Worm (Caenorhabditis elegans): Measurements from ENCODE around the gene cbp-3.

The cbp-3 gene

DNA sequence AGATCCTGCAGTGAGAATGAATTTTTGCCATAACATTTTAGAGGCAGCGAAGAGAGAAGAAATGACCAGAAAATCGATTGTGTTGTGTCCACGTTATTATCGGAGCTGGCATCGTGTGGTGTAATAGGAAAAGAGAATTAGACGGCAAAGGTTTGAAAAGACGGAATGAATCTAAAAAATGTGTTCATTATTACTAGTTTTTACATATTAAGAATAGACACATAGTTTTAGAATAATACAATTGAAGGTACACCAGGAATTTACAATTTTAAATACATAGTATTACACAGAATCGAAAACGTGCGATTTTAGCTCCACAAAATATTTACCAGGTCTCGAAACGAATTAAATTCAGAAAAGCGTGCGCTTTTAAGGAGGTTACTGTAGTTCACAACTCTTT is 36.5 kb downstream of the cbp-3 start, which contains the start of gene K03H1.13:
Gene K03H1.13 (minus strand): TSS at position 101 of the 400 bp plus-strand sequence.
- no peak for TF ChIP-seq F13C5.2 (tag; optimal IDR thresholded peaks at IDR 0.05)
- TF ChIP-seq tbx-37 (GFP tag; conservative IDR thresholded peaks at IDR 0.05), result no peak
- TF ChIP-seq scrt-1 (GFP tag; IDR thresholded peaks at IDR 0.05), result no peak

ce11 chrIII:9951864-9952263 is 38.1 kb downstream of the cbp-3 start, which contains the start of gene K03H1.11:
TSS of gene K03H1.11 (minus strand) at chrIII:9951964.
- no peak for TF ChIP-seq flt-1 (GFP tag; IDR thresholded peaks at IDR 0.05)
- TF ChIP-seq ceh-13 (GFP tag; optimal IDR thresholded peaks at IDR 0.05), result no peak
- no peak for TF ChIP-seq B0310.2 (tag; optimal IDR thresholded peaks at IDR 0.05)
- no peak for TF ChIP-seq sea-1 (GFP tag; conservative IDR thresholded peaks at IDR 0.05)

ce11 chrIII:9956123-9956522 is 42.3 kb downstream of the cbp-3 start, which contains the start of gene mog-1:
TSS of gene mog-1 (minus strand) at chrIII:9956215.
- TF ChIP-seq hmbx-1 (tag; optimal IDR thresholded peaks at IDR 0.05), result no peak
- TF ChIP-seq hmg-4 (GFP tag; optimal IDR thresholded peaks at IDR 0.05), result no peak
- no peak for TF ChIP-seq tbx-37 (GFP tag; conservative IDR thresholded peaks at IDR 0.05)

ce11 chrIII:9956665-9957401 is 43.0 kb downstream of the cbp-3 start, which contains the start of gene alx-1:
TSS of gene alx-1 (plus strand) at chrIII:9957351.
- TF ChIP-seq hmg-4 (GFP tag; optimal IDR thresholded peaks at IDR 0.05) (no peak), hnd-1 (tag; optimal IDR thresholded peaks at IDR 0.05) (no peak), B0310.2 (tag; optimal IDR thresholded peaks at IDR 0.05) (no peak), sea-1 (GFP tag; conservative IDR thresholded peaks at IDR 0.05) (no peak), ets-7 (tag; optimal IDR thresholded peaks at IDR 0.05) (no peak), tra-4 (tag; optimal IDR thresholded peaks at IDR 0.05) (no peak), flt-1 (GFP tag; IDR thresholded peaks at IDR 0.05) (no peak), tbx-37 (GFP tag; conservative IDR thresholded peaks at IDR 0.05) (no peak), scrt-1 (GFP tag; IDR thresholded peaks at IDR 0.05) (no peak)

- TF ChIP-seq B0310.2 (tag; optimal IDR thresholded peaks at IDR 0.05), result no peak
- no peak for TF ChIP-seq F13C5.2 (tag; optimal IDR thresholded peaks at IDR 0.05)
- no peak for TF ChIP-seq aly-1 (tag; optimal IDR thresholded peaks at IDR 0.05)
Measured at ce11 chrIII:9963447-9963846, 49.7 kb downstream of the cbp-3 start.

ce11 chrIII:9964416-9964815 is 50.6 kb downstream of the cbp-3 start:
- TF ChIP-seq hmbx-1 (tag; optimal IDR thresholded peaks at IDR 0.05), result no peak
- no peak for TF ChIP-seq ceh-13 (GFP tag; optimal IDR thresholded peaks at IDR 0.05)
- no peak for TF ChIP-seq ama-1 (optimal IDR thresholded peaks at IDR 0.05)
- no peak for TF ChIP-seq scrt-1 (GFP tag; IDR thresholded peaks at IDR 0.05)
- no peak for TF ChIP-seq hmg-4 (GFP tag; optimal IDR thresholded peaks at IDR 0.05)
- no peak for TF ChIP-seq pes-1 (GFP tag; IDR thresholded peaks at IDR 0.05)
- no peak for TF ChIP-seq tbx-11 (GFP tag; IDR thresholded peaks at IDR 0.05)
- TF ChIP-seq aly-1 (tag; optimal IDR thresholded peaks at IDR 0.05), result no peak

DNA sequence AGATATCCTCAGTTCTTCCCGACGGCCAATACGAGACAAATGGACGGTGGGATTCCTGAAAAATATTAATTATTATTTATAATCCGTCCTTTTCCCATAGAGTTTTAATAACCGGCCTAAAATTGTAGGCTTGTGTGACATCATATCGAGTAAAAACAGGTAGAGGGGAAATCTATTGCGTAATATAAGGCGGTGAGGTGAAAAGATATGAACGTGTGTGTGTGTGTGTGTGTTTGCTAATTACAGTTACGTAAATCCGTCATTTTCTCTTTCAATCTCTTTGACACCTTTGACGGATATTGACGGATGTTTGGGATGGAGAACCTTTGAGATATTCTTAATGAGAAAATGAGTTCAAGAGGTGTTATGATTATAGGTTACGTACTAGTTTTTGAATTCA is 51.7 kb downstream of the cbp-3 start:
- no peak for TF ChIP-seq sea-1 (GFP tag; conservative IDR thresholded peaks at IDR 0.05)
- no peak for TF ChIP-seq tbx-37 (GFP tag; conservative IDR thresholded peaks at IDR 0.05)
- no peak for TF ChIP-seq aly-1 (tag; optimal IDR thresholded peaks at IDR 0.05)
- no peak for TF ChIP-seq hmg-4 (GFP tag; optimal IDR thresholded peaks at IDR 0.05)
- no peak for TF ChIP-seq ets-7 (tag; optimal IDR thresholded peaks at IDR 0.05)
- TF ChIP-seq B0310.2 (tag; optimal IDR thresholded peaks at IDR 0.05), result no peak
- TF ChIP-seq hmbx-1 (tag; optimal IDR thresholded peaks at IDR 0.05), result no peak
- no peak for TF ChIP-seq tra-4 (tag; optimal IDR thresholded peaks at IDR 0.05)
- no peak for TF ChIP-seq scrt-1 (GFP tag; IDR thresholded peaks at IDR 0.05)
- no peak for TF ChIP-seq F13C5.2 (tag; optimal IDR thresholded peaks at IDR 0.05)
- no peak for TF ChIP-seq tbx-11 (GFP tag; IDR thresholded peaks at IDR 0.05)
- TF ChIP-seq hnd-1 (tag; optimal IDR thresholded peaks at IDR 0.05), result no peak
- TF ChIP-seq flt-1 (GFP tag; IDR thresholded peaks at IDR 0.05), result no peak
- peak; percentile 58 for TF ChIP-seq ceh-36 (tag; optimal IDR thresholded peaks at IDR 0.05)
- TF ChIP-seq pes-1 (GFP tag; IDR thresholded peaks at IDR 0.05), result 0 out of 2 replicates have a peak, but pooled peaks have one; percentile 15
- no peak for TF ChIP-seq ceh-13 (GFP tag; optimal IDR thresholded peaks at IDR 0.05)
- no peak for TF ChIP-seq ama-1 (optimal IDR thresholded peaks at IDR 0.05)

- TF ChIP-seq tra-4 (tag; optimal IDR thresholded peaks at IDR 0.05), result no peak
- TF ChIP-seq hmg-4 (GFP tag; optimal IDR thresholded peaks at IDR 0.05), result peak; percentile 43
Measured at ce11 chrIII:9969371-9969770, 55.6 kb downstream of the cbp-3 start.

- TF ChIP-seq ama-1 (optimal IDR thresholded peaks at IDR 0.05), result no peak
- no peak for TF ChIP-seq hmg-4 (GFP tag; optimal IDR thresholded peaks at IDR 0.05)
- TF ChIP-seq B0310.2 (tag; optimal IDR thresholded peaks at IDR 0.05), result no peak
- no peak for TF ChIP-seq tbx-11 (GFP tag; IDR thresholded peaks at IDR 0.05)
- TF ChIP-seq hnd-1 (tag; optimal IDR thresholded peaks at IDR 0.05), result no peak
- no peak for TF ChIP-seq ets-7 (tag; optimal IDR thresholded peaks at IDR 0.05)
- TF ChIP-seq tra-4 (tag; optimal IDR thresholded peaks at IDR 0.05), result no peak
- no peak for TF ChIP-seq F13C5.2 (tag; optimal IDR thresholded peaks at IDR 0.05)
- TF ChIP-seq sea-1 (GFP tag; conservative IDR thresholded peaks at IDR 0.05), result no peak
- no peak for TF ChIP-seq hmbx-1 (tag; optimal IDR thresholded peaks at IDR 0.05)
- no peak for TF ChIP-seq scrt-1 (GFP tag; IDR thresholded peaks at IDR 0.05)
Measured at ce11 chrIII:9972192-9972811, 58.5 kb downstream of the cbp-3 start.
